Fruit fly (Drosophila melanogaster): ENCODE data around the gene Fancd2.

Fancd2 gene

DNA sequence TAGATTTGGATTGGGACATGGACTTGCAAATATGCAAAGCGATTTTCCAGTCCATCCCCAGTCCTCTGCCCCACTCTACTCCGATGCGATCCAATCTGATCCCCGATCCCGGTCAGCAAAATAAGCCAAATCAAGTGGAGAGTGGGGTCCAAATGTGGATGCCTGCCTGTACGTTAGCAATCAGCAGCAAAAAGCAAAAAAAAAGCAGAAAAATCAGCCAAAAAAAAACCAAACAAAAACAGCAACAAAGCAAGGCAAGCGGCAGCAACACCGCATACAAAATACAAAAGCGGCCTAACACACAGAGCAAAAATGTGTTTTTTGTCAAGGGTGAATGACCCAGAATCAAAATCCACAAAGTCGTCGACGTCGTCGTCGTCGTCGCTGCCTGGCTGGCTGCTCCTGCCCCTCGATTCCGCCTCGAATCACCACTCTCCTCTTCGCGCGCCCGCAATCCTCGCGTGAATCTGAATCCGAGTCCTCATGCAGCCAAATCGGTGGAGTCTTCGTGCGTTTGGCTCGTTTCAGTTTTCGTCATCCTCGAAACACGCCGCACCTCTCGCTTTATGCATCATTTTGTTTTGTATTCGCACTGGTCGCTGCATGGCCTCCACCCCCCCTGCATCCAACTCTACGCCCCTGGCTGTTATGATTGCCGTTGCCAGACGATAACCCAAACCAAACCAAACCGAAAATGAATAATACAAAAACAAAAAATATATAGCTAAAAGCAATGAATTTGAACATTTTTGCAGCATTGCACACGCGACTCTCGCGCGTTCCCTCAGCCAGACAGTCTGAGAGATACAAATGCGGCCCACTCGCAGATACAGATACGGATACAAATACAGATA lies 50.5 kb downstream of the Fancd2 start:
- TF ChIP-seq CG7045 (GFP tag; optimal IDR thresholded peaks at IDR 0.05) = no peak
- no peak for TF ChIP-seq CG12768 (GFP tag; optimal IDR thresholded peaks at IDR 0.05)
- TF ChIP-seq Crg-1 (GFP tag; optimal IDR thresholded peaks at IDR 0.05) = no peak
- TF ChIP-seq CG33017 (tag; optimal IDR thresholded peaks at IDR 0.05) = no peak
- no peak for TF ChIP-seq cnc (optimal IDR thresholded peaks at IDR 0.05)
- no peak for TF ChIP-seq toe (GFP tag; optimal IDR thresholded peaks at IDR 0.05)
- peak; percentile 20 for TF ChIP-seq tj (GFP tag; optimal IDR thresholded peaks at IDR 0.05)

DNA sequence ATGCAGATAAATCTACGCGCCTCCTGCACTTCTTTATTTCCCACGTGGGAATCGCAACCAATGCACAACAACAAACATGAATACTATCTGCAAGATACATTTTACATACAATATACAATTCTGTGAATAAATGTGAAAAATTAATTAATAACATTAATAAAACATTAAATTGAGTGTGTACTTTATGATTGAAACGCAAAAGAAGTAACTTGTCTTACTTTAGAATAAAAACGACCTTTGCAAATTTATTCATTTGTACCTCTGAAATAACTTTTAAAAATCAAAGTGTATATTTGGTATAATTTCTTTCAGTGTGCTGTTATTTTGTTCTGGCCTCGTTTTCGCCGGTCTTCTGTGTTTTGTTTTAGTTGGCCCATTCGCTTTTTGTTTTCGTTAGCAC lies 51.9 kb downstream of the Fancd2 start:
- no peak for TF ChIP-seq CG7045 (GFP tag; optimal IDR thresholded peaks at IDR 0.05)
- no peak for TF ChIP-seq pad (GFP tag; optimal IDR thresholded peaks at IDR 0.05)
- TF ChIP-seq Crg-1 (GFP tag; optimal IDR thresholded peaks at IDR 0.05) = no peak
- no peak for TF ChIP-seq kay (GFP tag; ENCODE audit: borderline replicate concordance)

DNA sequence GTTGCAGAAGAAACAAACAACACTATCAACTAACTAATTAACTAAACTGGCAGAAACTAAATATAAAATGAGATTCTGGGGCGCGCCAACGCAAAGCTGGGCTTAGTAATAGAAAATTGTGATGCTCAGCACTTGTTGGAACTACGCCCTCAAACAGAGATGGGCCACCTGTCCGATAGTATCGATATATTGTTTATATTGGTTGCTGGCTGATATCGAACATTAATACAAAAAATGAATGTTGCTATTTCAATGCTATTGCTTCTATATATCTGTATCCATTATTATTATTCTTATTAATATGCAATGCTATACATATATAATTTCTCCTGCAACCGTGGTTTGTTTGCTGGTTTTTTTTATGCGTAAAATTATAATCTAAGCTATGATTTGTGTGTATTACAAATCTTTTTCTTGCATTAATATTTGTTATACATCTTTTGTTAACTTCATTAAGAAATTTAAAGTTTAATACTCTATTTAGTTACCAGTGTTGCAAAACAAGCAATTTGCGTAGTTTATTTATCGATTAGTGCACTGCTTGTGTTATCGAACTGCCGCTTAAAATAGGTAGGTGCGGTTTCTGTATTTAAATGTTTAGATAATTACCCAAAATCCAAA lies 53.7 kb downstream of the Fancd2 start, which contains the start of gene CG31195:
Gene CG31195 (minus strand): TSS at position 195 of the 621 bp plus-strand sequence.
- TF ChIP-seq cic (GFP tag; optimal IDR thresholded peaks at IDR 0.05) (no peak), bab1 (GFP tag; optimal IDR thresholded peaks at IDR 0.05) (peak; percentile 8), CG5204 (GFP tag; optimal IDR thresholded peaks at IDR 0.05) (peak; percentile 5), tj (GFP tag; optimal IDR thresholded peaks at IDR 0.05) (peak; percentile 80)
